Fruit fly (Drosophila melanogaster): Measurements from ENCODE around the gene CG14731.

- TF ChIP-seq dac (GFP tag; optimal IDR thresholded peaks at IDR 0.05) (no peak), CG34406 (GFP tag; optimal IDR thresholded peaks at IDR 0.05) (no peak), Sox14 (GFP tag; optimal IDR thresholded peaks at IDR 0.05) (no peak), Eip93F (GFP tag; optimal IDR thresholded peaks at IDR 0.05) (no peak), CG1621 (tag; optimal IDR thresholded peaks at IDR 0.05) (no peak), spab (GFP tag; optimal IDR thresholded peaks at IDR 0.05) (no peak), CG11294 (GFP tag; IDR thresholded peaks at IDR 0.05) (no peak), CG32006 (GFP tag; optimal IDR thresholded peaks at IDR 0.05) (no peak), fd59A (GFP tag; optimal IDR thresholded peaks at IDR 0.05) (no peak)
These were observed 43.0 kb upstream of the CG14731 start for dm6 chr3R:11888038-11888567.
